Worm (Caenorhabditis elegans): ENCODE data around the gene F37C12.18.

The F37C12.18 gene

ce11 chrIII:7170090-7170489, 25.1 kb downstream of the F37C12.18 start:
- TF ChIP-seq nhr-12 (tag; optimal IDR thresholded peaks at IDR 0.05) (no peak), ceh-83 (GFP tag; optimal IDR thresholded peaks at IDR 0.05) (no peak), elt-1 (tag; optimal IDR thresholded peaks at IDR 0.05; ENCODE audit: borderline replicate concordance, insufficient read depth) (no peak), ham-2 (GFP tag; optimal IDR thresholded peaks at IDR 0.05) (no peak), bed-3 (GFP tag; optimal IDR thresholded peaks at IDR 0.05) (no peak)

- TF ChIP-seq bed-3 (GFP tag; optimal IDR thresholded peaks at IDR 0.05) = no peak
- no peak for TF ChIP-seq drap-1 (GFP tag; optimal IDR thresholded peaks at IDR 0.05)
- no peak for TF ChIP-seq mep-1 (tag; optimal IDR thresholded peaks at IDR 0.05)
- TF ChIP-seq unc-62 (GFP tag; optimal IDR thresholded peaks at IDR 0.05) = no peak
- no peak for TF ChIP-seq hlh-1 (tag; optimal IDR thresholded peaks at IDR 0.05)
- TF ChIP-seq unc-120 (tag; optimal IDR thresholded peaks at IDR 0.05; ENCODE audit: poor library complexity, severe bottlenecking) = no peak
- TF ChIP-seq pha-4 (tag; optimal IDR thresholded peaks at IDR 0.05) = no peak
- TF ChIP-seq ceh-39 (tag; optimal IDR thresholded peaks at IDR 0.05) = no peak
- no peak for TF ChIP-seq nhr-237 (tag; optimal IDR thresholded peaks at IDR 0.05)
- no peak for TF ChIP-seq snpc-4 (tag; optimal IDR thresholded peaks at IDR 0.05)
- no peak for TF ChIP-seq ceh-83 (GFP tag; optimal IDR thresholded peaks at IDR 0.05)
- TF ChIP-seq flh-1 (GFP tag; optimal IDR thresholded peaks at IDR 0.05) = no peak
- no peak for TF ChIP-seq ztf-11 (tag; optimal IDR thresholded peaks at IDR 0.05)
Measured at ce11 chrIII:7167568-7167937, 27.7 kb downstream of the F37C12.18 start, which contains the start of gene acs-4. TSS of gene acs-4 (plus strand) at chrIII:7167838.

DNA sequence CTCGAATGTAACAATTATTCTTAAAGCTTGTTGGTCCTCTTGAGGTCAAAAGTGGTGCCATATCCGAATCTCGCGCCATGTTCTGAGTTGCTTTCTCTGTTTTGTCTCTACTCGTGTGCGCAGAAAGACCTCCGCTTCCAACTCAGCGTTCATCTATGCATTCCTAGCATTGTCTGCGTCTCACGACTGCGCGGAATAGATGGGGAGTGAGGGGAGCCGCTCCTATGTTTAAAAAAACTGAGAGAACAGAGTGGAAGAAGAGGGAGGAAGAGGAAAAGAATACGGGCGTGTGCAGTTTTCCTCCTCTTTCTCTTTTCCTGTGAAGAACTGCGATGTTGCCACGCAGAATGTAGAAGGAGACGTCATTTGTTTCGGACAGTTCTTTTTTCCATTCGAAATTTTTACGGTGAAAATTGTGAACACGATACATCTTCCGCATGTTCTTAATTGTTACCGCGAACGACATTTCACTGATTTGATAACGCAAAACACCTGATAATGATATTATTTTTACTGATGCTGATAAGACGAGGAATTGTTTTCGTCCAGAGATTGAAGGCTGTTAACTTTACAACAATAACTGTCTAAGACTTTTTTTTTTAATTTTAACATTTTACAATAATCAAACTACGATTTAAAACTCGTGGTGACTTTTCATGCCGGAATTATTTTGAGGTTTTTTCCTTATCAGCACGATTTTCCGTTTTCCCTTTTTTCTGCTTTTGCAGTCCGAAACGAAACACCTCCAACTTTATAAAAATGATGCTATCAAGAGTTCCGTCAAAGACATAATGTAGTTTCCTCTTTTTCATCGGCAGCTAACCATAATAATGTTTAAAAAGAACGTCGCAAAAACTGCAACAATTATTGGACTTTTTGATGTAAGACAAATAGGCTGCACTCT, 28.3 kb downstream of the F37C12.18 start:
- no peak for TF ChIP-seq elt-1 (tag; optimal IDR thresholded peaks at IDR 0.05; ENCODE audit: borderline replicate concordance, insufficient read depth)
- TF ChIP-seq sem-2 (GFP tag; optimal IDR thresholded peaks at IDR 0.05) = no peak
- TF ChIP-seq nhr-237 (tag; optimal IDR thresholded peaks at IDR 0.05) = peak; percentile 6
- no peak for TF ChIP-seq ham-2 (GFP tag; optimal IDR thresholded peaks at IDR 0.05)
- TF ChIP-seq lin-32 (GFP tag; optimal IDR thresholded peaks at IDR 0.05) = no peak
- no peak for TF ChIP-seq flh-1 (GFP tag; optimal IDR thresholded peaks at IDR 0.05)
- TF ChIP-seq bed-3 (GFP tag; optimal IDR thresholded peaks at IDR 0.05) = no peak
- peak; percentile 11 for TF ChIP-seq drap-1 (GFP tag; optimal IDR thresholded peaks at IDR 0.05)
- no peak for TF ChIP-seq blmp-1 (tag; optimal IDR thresholded peaks at IDR 0.05)
- no peak for TF ChIP-seq cnd-1 (tag; optimal IDR thresholded peaks at IDR 0.05)
- TF ChIP-seq nhr-2 (tag; optimal IDR thresholded peaks at IDR 0.05) = no peak
- no peak for TF ChIP-seq mls-2 (tag; optimal IDR thresholded peaks at IDR 0.05)
- TF ChIP-seq lsy-2 (tag; optimal IDR thresholded peaks at IDR 0.05) = no peak
- TF ChIP-seq mep-1 (tag; optimal IDR thresholded peaks at IDR 0.05) = no peak
- no peak for TF ChIP-seq pha-4 (tag; optimal IDR thresholded peaks at IDR 0.05)

DNA sequence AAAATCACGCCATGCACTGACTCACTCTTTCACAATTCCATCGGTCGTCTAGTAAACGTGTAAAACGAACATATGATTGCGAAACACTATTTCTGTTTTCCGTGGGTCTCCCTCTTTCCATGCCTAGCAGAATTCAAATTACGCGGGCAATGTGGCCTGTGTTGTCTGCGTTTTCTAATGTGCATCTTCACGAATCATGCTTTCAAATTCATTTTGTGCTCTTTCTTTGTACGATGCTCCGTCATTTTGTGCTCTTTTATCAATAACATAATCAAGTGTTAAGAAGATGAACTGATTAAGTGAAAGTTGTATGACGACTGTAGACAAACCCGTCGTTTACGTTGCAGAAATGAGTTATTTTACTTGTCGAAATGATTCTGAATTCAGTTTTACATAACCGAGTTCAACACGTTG, 29.4 kb downstream of the F37C12.18 start:
- TF ChIP-seq ces-1 (GFP tag; optimal IDR thresholded peaks at IDR 0.05) (peak; percentile 10), blmp-1 (tag; optimal IDR thresholded peaks at IDR 0.05) (no peak)

- TF ChIP-seq ces-1 (GFP tag; optimal IDR thresholded peaks at IDR 0.05) (no peak), lin-13 (tag; optimal IDR thresholded peaks at IDR 0.05) (no peak), drap-1 (GFP tag; optimal IDR thresholded peaks at IDR 0.05) (no peak), sem-2 (GFP tag; optimal IDR thresholded peaks at IDR 0.05) (no peak), blmp-1 (tag; optimal IDR thresholded peaks at IDR 0.05) (no peak)
Measured at ce11 chrIII:7165276-7165675, 29.9 kb downstream of the F37C12.18 start.

DNA sequence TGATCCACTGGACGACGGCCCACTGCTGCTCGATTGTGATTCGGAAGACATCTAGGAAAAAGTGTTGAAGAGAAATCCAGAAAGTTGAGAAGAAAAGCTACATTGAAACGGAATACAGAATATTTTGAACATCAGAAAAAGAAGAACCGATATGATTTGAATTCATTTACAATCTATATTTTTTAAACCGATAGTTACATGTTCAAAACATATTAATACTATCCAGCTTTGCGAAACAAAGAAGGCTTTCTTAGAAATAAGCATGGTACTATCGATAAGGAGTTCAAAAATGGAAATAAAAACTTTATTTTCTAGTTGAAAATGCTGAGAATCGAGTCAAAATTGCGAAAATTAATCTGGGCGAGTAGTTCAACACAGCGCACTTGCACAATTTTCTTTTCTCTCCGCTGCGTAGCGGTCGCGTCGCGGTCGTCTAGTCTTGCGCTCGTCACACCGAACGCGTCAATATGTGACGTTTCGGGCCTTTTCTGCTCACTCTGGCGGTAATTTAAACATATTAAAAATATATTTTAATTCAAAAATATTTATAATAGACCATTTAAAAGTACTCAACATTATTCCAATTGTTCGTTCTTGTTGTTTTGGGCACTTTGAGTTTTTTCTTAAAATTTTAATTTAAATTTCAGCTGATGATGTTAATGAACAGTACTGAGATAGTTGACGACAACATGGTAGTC, 33.0 kb downstream of the F37C12.18 start, which contains the start of the genes syf-2 and K04G7.1:
Gene syf-2, minus strand, starts transcription at position 51 of the 698 bp plus-strand sequence.
Gene K04G7.1, plus strand, starts transcription at position 648 of the 698 bp plus-strand sequence.
- TF ChIP-seq elt-3 (tag; optimal IDR thresholded peaks at IDR 0.05) (no peak), elt-1 (tag; optimal IDR thresholded peaks at IDR 0.05; ENCODE audit: borderline replicate concordance, insufficient read depth) (no peak), lsy-2 (tag; optimal IDR thresholded peaks at IDR 0.05) (peak; percentile 89), M03D4.4 (tag; optimal IDR thresholded peaks at IDR 0.05) (no peak), unc-39 (tag; optimal IDR thresholded peaks at IDR 0.05) (no peak), ces-1 (GFP tag; optimal IDR thresholded peaks at IDR 0.05) (peak; percentile 80), zip-8 (tag; optimal IDR thresholded peaks at IDR 0.05) (no peak), hlh-1 (tag; optimal IDR thresholded peaks at IDR 0.05) (peak; percentile 69), ham-2 (GFP tag; optimal IDR thresholded peaks at IDR 0.05) (no peak), nhr-237 (tag; optimal IDR thresholded peaks at IDR 0.05) (peak; percentile 88), bed-3 (GFP tag; optimal IDR thresholded peaks at IDR 0.05) (no peak), ceh-43 (GFP tag; optimal IDR thresholded peaks at IDR 0.05) (peak; percentile 3), nhr-2 (tag; optimal IDR thresholded peaks at IDR 0.05) (peak; percentile 42), ceh-39 (tag; optimal IDR thresholded peaks at IDR 0.05) (peak; percentile 87), unc-120 (tag; optimal IDR thresholded peaks at IDR 0.05; ENCODE audit: poor library complexity, severe bottlenecking) (peak; percentile 53), snpc-4 (tag; optimal IDR thresholded peaks at IDR 0.05) (no peak), nhr-12 (tag; optimal IDR thresholded peaks at IDR 0.05) (no peak), sptf-1 (tag; optimal IDR thresholded peaks at IDR 0.05) (peak; percentile 78), ztf-11 (tag; optimal IDR thresholded peaks at IDR 0.05) (no peak), mab-5 (tag; optimal IDR thresholded peaks at IDR 0.05) (no peak), drap-1 (GFP tag; optimal IDR thresholded peaks at IDR 0.05) (peak; percentile 42), mep-1 (tag; optimal IDR thresholded peaks at IDR 0.05) (peak; percentile 98), lin-13 (tag; optimal IDR thresholded peaks at IDR 0.05) (peak; percentile 96), sem-2 (GFP tag; optimal IDR thresholded peaks at IDR 0.05) (no peak), flh-1 (GFP tag; optimal IDR thresholded peaks at IDR 0.05) (no peak), unc-62 (GFP tag; optimal IDR thresholded peaks at IDR 0.05) (peak; percentile 70), cnd-1 (tag; optimal IDR thresholded peaks at IDR 0.05) (no peak), nhr-28 (tag; optimal IDR thresholded peaks at IDR 0.05) (no peak)
